Fruit fly (Drosophila melanogaster) whole organism, larva: ENCODE data around the gene Manf.

Experiments used
- noc ChIP-seq: fragments of 200-800 bp; sonication (Bioruptor generic); optimal IDR thresholded peaks from 3 replicates; lab custom pipeline; 2019; ENCODE audit warnings: missing biosample characterization, mild to moderate bottlenecking, missing genetic modification characterization, moderate library complexity

Gene Manf

DNA sequence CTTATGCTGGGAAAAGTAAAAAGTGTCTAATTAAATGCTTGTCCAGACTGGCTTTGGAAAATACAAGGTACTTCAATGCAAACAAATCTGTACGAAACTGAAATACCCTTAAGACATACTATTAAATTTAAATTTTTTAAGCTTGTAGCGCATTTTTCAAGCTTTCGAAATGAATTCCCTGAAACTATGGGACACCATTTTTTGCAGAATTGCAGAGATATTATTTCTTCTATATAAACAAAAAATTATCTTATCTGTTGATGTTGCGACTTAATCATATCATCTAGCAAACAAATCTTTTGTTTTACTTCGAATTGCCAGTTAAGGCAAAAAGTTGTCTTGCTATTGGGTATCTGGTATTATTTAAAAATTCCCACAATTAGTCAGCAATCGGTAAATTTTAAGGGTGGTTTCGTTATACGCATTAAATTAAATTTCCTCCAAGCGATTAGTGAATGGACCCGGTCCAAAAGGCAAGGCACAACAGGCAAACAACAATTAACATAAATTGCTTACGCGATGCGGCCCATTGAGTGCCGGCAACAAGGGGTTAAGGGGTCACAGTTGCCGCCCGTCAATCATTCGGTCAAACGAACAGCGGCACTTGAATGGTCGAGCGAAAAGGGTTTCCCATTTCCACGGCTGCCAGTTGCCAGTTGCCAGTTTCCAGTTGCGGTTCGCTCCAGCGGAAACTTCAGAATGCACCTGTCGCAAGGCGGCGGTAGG, 12.7 kb upstream of the Manf start:
- no peak for TF ChIP-seq noc (tag; lab: Kevin White, UChicago)

DNA sequence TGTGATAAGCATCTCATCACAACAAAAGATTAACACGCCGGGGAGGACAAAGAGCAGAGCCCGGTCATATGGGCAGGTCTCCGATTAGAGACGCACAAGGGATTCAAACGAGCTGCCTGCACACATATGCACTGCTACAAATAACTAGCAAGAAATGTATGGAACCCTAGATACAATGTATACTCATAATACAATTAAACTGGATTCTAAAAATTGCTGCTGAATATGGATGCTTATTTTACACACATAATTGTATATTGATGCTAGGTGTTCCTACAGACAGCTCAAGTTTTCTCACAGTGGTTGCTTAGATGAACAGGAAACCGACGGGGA, 12.2 kb upstream of the Manf start:
- TF ChIP-seq noc (tag; lab: Kevin White, UChicago): no peak

DNA sequence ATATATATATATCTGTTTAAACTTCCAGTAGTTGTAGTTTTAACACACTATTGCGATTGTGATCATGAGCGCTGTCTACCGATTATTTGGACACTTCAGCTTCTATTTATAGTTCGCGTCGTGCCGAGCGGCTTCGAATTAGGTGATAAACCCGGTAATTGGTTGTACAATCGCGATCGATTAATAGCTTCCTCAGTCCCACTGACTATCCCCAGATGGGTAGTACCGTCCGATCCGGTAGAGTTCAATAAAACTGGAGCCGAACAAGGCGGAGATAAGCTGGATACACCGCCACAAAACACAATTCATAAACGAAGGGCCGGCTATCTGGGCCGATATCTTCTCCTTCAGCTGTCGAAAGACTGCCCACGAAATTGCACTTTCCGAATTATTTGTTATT, 11.3 kb upstream of the Manf start:
- no peak for TF ChIP-seq noc (tag; lab: Kevin White, UChicago)

DNA sequence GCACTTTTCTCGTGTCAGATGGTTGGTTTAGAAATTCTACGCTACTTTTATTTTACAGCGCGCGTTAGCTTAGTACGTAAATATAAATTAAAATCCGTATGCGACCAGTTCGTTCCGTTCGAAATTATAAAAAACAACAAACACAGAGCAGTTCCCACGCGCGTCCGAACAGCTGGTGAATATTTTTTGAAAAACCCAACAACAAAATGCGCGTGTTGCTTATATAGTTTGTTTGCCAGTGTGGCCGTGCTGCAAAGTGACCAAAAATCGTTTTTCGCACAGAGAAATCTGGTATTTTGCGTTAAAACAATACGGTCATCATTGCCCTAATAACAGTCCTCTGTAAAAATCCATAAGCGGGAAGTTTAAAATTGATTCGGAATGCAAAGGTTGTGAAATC, 10.9 kb upstream of the Manf start:
- TF ChIP-seq noc (tag; lab: Kevin White, UChicago): no peak

DNA sequence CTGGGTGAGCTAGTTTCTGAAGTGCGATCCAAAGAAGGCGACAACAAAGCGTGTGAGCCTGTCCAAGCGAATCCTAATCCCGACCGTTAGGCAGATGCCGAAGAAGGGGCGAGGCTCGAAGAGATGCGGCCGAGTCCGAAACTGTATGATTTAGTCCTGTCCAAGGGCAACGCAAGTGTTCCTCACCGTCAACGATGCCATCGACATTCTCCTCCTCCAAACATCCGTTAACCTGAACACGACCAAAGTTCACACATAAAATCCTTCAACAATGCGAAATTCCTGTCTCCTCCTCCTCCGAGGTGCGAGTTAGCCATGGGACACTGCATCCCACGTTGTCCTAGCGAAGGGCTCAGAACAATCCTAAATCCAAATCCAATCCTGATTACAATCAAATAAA, 9.7 kb upstream of the Manf start, which contains the start of gene Sulf1:
Gene Sulf1, minus strand, starts transcription at position 101 of the 400 bp plus-strand sequence.
- no peak for TF ChIP-seq noc (tag; lab: Kevin White, UChicago)

DNA sequence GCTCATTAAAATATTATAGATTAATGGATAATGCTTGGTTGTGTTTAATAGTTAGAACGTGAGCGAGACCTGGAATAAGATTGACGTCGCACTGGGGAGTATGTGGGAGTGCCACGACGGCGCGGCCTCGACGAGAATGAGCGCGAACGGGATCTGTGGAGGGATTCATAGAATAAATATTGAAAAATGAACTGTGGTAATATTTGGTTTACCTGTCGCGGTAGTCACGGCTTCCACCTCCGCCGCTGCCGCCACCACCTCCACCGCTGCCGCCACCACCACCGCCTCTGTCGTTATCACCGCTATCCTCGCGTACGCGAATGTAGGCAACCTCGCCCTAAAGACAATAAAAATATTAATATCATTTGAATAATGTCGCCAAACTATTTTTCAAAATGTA, 8.6 kb upstream of the Manf start:
- no peak for TF ChIP-seq noc (tag; lab: Kevin White, UChicago)

DNA sequence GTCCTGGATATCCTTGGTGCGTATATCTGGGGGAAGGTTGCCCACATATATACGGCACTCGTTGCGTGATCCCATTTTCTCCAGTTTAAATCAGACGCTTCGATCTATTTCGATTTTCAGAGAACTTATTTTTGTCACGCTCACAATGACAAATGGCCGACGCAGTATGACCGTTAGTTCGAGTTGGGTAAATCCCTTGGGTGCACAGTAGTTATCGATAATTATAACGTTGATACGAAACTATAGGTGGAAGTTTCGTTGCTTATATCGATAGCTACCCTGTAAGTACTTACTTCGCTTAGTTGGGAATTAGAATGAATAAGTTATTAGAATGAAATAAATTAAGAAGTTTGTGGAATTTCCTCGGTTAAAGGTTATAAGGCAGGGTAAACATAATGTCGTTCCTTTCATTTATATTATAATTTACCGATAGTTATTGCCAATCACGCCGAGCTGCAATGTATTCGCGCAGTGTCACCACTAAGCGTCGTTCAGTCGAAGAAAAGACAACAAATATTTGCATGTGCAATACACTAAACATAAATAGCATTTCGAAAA, 7.3 kb upstream of the Manf start, which contains the start of the genes SF2 and pad:
Gene SF2, minus strand, starts transcription at position 172 of the 558 bp plus-strand sequence.
Gene pad, plus strand, starts transcription at position 502 of the 558 bp plus-strand sequence.
- peak; percentile 86 for TF ChIP-seq noc (tag; lab: Kevin White, UChicago)

DNA sequence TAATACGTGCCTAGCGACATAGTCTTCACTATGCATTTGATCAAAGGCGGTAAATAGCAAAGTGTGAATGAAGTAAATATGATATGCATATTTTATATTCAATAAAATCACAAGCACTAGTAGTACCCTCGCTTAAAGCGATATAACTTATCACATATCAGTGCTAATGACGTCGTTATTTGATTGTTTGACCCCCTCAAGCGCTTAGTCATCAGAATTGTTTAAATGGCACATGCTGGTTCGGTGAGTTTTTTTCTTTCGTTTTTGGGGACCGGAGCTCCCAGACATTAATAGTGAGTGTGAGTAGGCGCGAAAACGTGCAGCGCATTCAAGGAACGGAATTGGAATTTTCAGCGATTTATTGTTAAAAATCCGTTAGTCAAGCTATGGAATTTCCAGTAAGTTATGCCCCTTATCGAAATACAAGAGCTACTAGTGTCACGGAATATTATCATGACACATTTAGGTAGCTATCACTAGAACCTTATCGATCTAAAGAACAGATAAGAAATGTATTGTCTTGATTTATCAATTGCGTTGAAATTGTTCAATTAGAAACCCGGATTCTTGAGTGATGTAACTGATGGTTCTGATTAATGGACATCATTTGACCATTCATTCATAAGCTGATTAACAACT, 1.5 kb upstream of the Manf start:
- peak; percentile 44 for TF ChIP-seq noc (tag; lab: Kevin White, UChicago)

DNA sequence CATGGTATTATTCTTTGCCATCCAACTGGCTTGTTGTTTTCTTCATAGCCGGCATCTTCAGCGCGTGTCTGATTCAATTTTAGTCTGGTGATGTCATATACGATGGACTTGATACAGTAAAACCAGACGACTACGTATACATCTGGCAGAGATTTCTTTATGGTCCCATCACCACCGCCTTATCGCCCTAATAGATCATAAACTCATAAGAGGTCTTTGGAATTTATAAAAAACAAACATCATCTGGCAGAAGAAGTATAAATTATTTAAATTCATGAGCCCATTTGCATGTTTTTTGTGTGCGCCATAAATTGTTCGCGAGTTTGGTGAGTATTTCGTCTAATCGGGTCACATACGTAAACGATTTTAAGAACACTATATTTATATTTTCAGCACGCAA, 915 bp upstream of the Manf start:
- no peak for TF ChIP-seq noc (tag; lab: Kevin White, UChicago)

DNA sequence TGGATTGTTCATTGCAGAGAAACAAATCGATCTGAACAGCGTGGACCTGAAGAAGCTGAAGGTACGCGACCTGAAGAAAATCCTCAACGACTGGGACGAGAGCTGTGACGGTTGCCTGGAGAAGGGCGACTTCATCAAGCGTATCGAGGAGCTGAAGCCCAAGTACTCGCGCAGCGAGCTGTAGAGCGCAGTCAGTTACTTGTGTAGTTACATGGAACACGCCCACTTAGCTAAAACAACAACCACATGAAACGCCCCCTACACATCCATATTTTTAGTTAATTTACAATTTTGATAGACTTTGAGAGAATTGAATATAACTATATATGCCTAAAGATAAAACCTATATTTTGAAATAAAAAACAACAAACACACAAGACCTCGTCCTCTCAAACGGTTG, 1.2 kb downstream of the Manf start:
- no peak for TF ChIP-seq noc (tag; lab: Kevin White, UChicago)

DNA sequence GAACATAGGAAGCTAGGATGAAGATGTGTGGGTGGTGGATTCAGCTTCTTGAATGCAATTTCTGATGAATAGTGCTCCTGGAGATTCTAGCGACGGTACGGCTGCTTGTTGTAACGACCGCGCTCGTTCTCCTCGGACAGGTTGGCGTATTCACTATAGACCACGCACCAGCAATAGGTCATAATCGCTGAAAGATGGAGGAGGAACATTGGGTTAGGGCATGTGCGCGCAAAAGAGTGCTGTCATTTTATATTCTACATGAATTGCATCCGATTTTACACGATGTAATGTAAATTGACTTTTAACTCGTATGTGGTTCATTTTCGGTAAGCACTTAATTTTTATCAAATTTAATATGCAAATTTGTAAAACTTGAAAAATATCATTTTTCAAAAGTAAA, 1.8 kb downstream of the Manf start:
- TF ChIP-seq noc (tag; lab: Kevin White, UChicago): no peak

DNA sequence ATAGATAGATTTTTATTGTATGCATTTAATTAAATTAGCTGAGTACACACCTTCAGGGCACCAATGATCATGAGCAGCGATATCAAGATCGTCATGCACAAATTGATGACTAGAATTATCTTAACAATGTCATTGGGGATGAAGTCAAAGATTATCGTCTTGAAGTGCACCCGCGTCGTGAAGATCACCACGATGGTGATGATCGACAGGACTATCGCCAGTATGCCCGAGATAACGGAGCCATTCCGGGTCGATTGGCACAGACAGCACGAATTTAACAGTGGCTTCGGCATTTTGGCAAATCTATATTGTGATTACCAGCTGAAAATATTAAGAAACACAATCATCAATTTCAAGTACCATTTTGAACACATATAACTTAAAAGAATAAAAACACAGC, 2.8 kb downstream of the Manf start:
- no peak for TF ChIP-seq noc (tag; lab: Kevin White, UChicago)

DNA sequence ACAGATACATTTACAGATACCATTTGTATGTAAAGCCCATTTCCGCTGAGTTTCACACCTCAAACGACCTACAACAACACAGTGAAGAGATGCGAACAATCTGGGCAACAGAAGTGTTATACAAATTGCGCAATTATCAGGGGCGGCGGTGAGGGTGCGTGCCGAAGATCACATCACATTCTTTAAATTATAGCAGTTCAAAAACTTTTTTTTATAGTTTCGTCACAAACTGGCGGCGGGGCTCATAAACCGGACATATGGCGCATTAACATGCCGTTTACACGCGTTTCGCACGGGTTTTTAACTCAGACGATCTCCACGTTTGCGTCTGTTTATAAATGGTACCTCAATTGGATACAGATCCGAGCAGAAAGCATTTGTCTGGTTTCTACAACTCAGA, 4.0 kb downstream of the Manf start:
- peak; percentile 6 for TF ChIP-seq noc (tag; lab: Kevin White, UChicago)

DNA sequence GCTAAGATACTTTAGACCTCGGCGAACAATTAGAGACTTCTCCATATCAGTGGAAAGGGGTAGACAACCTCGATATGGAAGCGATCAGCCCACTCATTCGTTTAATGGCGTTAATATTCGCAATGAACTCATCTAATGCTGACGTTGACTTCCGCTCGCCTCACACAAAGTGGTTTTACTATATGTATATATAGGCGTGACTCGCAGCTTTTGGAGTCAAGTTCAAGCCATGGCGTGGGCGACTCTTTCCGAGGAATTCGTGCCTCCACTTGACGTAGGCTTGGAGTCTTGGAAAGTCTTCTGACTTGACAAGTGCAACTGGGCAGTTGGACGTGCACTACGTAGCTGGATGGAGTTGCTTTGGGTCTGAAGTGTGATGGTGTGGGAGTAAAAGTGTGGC, 4.5 kb downstream of the Manf start:
- no peak for TF ChIP-seq noc (tag; lab: Kevin White, UChicago)

DNA sequence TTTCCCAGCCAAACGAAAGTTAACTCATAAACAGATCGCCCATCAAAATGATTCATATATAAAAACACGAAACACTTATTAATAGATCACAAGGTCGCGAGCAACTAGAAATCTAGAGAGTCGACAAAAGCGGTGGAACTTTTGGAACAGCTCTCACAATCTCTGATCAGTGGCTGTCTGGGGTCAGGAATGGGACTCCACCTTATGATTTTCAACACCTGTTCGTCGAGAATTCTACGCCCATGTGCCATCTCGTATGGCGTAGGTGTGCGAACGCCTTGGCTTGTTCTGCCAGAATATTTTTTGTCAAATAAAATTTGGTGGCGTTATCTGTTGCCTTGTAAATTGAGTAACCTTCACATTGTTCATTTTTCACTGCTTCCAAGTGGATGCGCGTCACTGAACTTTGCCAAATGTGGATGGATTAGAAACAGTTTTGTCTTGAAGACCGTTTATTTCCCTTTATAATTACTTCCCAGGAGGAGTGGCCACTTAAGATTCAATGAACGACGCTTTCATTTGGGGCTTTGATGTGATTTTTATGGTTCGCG, 6.3 kb downstream of the Manf start:
- TF ChIP-seq noc (tag; lab: Kevin White, UChicago): peak; percentile 70

DNA sequence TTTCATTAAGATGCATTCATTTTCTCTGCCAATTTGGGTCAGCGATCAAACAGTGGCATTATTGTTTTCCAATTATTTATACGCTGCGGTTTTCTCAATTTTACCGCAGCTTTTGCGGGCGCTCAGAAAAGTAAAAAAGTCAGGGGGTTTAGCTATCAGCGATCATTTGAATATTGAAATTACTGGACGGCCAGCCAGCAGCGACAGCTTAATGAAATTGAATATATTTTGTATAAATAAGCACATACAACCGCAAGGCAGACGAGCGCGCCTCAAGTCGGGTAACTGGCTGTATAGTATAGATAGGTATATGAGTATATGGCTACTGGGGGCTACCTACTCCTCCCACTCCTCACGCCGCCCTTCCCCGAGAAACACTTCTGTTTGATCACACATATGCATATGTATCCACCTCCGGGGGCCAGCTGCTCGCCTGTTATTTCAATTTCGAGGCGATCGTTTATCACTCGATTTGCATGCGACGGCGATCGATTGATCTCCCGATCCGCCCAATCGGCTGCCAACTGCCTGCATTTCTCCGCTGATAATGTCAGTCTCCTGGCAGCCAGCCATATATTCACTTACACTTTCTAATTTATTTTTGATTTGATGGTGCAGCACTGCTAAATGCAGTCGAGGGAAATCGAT, 7.1 kb downstream of the Manf start:
- no peak for TF ChIP-seq noc (tag; lab: Kevin White, UChicago)
